Fruit fly (Drosophila melanogaster): ENCODE results near the gene mRpL38.

Gene mRpL38

dm6 chrX:14218045-14218483 is 8.0 kb upstream of the mRpL38 start (continued):
- TF ChIP-seq PHDP (tag; optimal IDR thresholded peaks at IDR 0.05): peak; percentile 93
- TF ChIP-seq Sox102F (GFP tag; optimal IDR thresholded peaks at IDR 0.05): peak; percentile 92
- peak; percentile 62 for TF ChIP-seq CG12071 (GFP tag; optimal IDR thresholded peaks at IDR 0.05)
- TF ChIP-seq CG3281 (GFP tag; optimal IDR thresholded peaks at IDR 0.05): peak; percentile 88
- TF ChIP-seq fru (optimal IDR thresholded peaks at IDR 0.05): no peak
- peak; percentile 87 for TF ChIP-seq Dek (tag; optimal IDR thresholded peaks at IDR 0.05)
- peak; percentile 85 to 94 for TF ChIP-seq bsh (GFP tag; optimal IDR thresholded peaks at IDR 0.05)
- peak; percentile 89 for TF ChIP-seq Atf6 (GFP tag; IDR thresholded peaks at IDR 0.05)
- no peak for TF ChIP-seq Gsc (GFP tag; IDR thresholded peaks at IDR 0.05)
- peak; percentile 82 for TF ChIP-seq CG10366 (GFP tag; IDR thresholded peaks at IDR 0.05)
- peak; percentile 61 for TF ChIP-seq CG1647 (GFP tag; optimal IDR thresholded peaks at IDR 0.05)
- TF ChIP-seq toy (GFP tag; IDR thresholded peaks at IDR 0.05): peak; percentile 69
- no peak for TF ChIP-seq aop (GFP tag; IDR thresholded peaks at IDR 0.05)
- TF ChIP-seq sens-2 (GFP tag; IDR thresholded peaks at IDR 0.05): peak; percentile 71
- peak; percentile 28 for TF ChIP-seq CG10565 (GFP tag; optimal IDR thresholded peaks at IDR 0.05)
- TF ChIP-seq Dp (GFP tag; optimal IDR thresholded peaks at IDR 0.05): no peak
- TF ChIP-seq CG13287 (GFP tag; IDR thresholded peaks at IDR 0.05; ENCODE audit: partially characterized antibody): no peak
- TF ChIP-seq CG6765 (GFP tag; optimal IDR thresholded peaks at IDR 0.05): peak; percentile 72
- TF ChIP-seq CG13775 (GFP tag; optimal IDR thresholded peaks at IDR 0.05): peak; percentile 81
- TF ChIP-seq lola (GFP tag; optimal IDR thresholded peaks at IDR 0.05): peak in 1 of 3 experiments; percentile 83
- TF ChIP-seq Hr39 (optimal IDR thresholded peaks at IDR 0.05): no peak
- TF ChIP-seq pfk (GFP tag; optimal IDR thresholded peaks at IDR 0.05): no peak
- TF ChIP-seq CG9797 (GFP tag; optimal IDR thresholded peaks at IDR 0.05): no peak
- peak; percentile 40 for TF ChIP-seq CG2116 (GFP tag; optimal IDR thresholded peaks at IDR 0.05)
- no peak; the same call in 1 of the 2 replicates for TF ChIP-seq gt (GFP tag; IDR thresholded peaks at IDR 0.05)
- TF ChIP-seq pros (GFP tag; optimal IDR thresholded peaks at IDR 0.05): no peak
- TF ChIP-seq CG18476 (GFP tag; optimal IDR thresholded peaks at IDR 0.05): peak; percentile 79
- TF ChIP-seq inv (GFP tag; IDR thresholded peaks at IDR 0.05; ENCODE audit: partially characterized antibody): no peak
- peak; percentile 0 for TF ChIP-seq B-H2 (GFP tag; optimal IDR thresholded peaks at IDR 0.05)
- peak; percentile 69 for TF ChIP-seq pum (GFP tag; optimal IDR thresholded peaks at IDR 0.05)
- peak; percentile 79 for TF ChIP-seq ken (GFP tag; IDR thresholded peaks at IDR 0.05)
- TF ChIP-seq Meics (GFP tag; optimal IDR thresholded peaks at IDR 0.05): peak; percentile 87
- TF ChIP-seq yki (optimal IDR thresholded peaks at IDR 0.05): no peak
- peak; percentile 34 for TF ChIP-seq btn (GFP tag; optimal IDR thresholded peaks at IDR 0.05)
- peak; percentile 60 for TF ChIP-seq gcm2 (GFP tag; optimal IDR thresholded peaks at IDR 0.05)
- peak; percentile 71 for TF ChIP-seq onecut (GFP tag; IDR thresholded peaks at IDR 0.05)
- no peak for TF ChIP-seq Opbp (GFP tag; IDR thresholded peaks at IDR 0.05; ENCODE audit: partially characterized antibody)
- TF ChIP-seq eyg (GFP tag; optimal IDR thresholded peaks at IDR 0.05): peak; percentile 10
- no peak for TF ChIP-seq CG6791 (GFP tag; IDR thresholded peaks at IDR 0.05; ENCODE audit: partially characterized antibody)
- TF ChIP-seq CG31365 (tag; optimal IDR thresholded peaks at IDR 0.05): peak; percentile 32
- TF ChIP-seq CG1832 (GFP tag; optimal IDR thresholded peaks at IDR 0.05): no peak
- peak; percentile 86 for TF ChIP-seq tap (tag; optimal IDR thresholded peaks at IDR 0.05)
- TF ChIP-seq dmrt99B (tag; optimal IDR thresholded peaks at IDR 0.05): peak; percentile 92
- peak; percentile 37 for TF ChIP-seq CG13894 (tag; optimal IDR thresholded peaks at IDR 0.05)
- TF ChIP-seq pzg (GFP tag; optimal IDR thresholded peaks at IDR 0.05): no peak
- TF ChIP-seq CG6254 (GFP tag; optimal IDR thresholded peaks at IDR 0.05): peak; percentile 82
- TF ChIP-seq mirr (GFP tag; optimal IDR thresholded peaks at IDR 0.05): no peak
- TF ChIP-seq ranshi (GFP tag; IDR thresholded peaks at IDR 0.05): peak; percentile 91
- TF ChIP-seq rib (GFP tag; IDR thresholded peaks at IDR 0.05): peak; percentile 69
- no peak for TF ChIP-seq CG11398 (GFP tag; optimal IDR thresholded peaks at IDR 0.05)
- peak; percentile 73 for TF ChIP-seq CG18764 (GFP tag; optimal IDR thresholded peaks at IDR 0.05)

Measured in whole organism, embryonic.